Worm (Caenorhabditis elegans): Measurements from ENCODE around the gene fem-3.

ce11 chrIV:9154263-9154662 lies 49.5 kb downstream of the fem-3 start, which contains the start of gene F23B2.10:
- TF ChIP-seq R02D3.7 (tag; optimal IDR thresholded peaks at IDR 0.05) (no peak), unc-39 (tag; optimal IDR thresholded peaks at IDR 0.05) (no peak), mdl-1 (tag; optimal IDR thresholded peaks at IDR 0.05) (no peak), ceh-9 (tag; optimal IDR thresholded peaks at IDR 0.05) (no peak)

Measured in whole organism, L3 larva.